Fruit fly (Drosophila melanogaster): ENCODE data around the gene CG15916.

Gene CG15916

dm6 chrX:15866032-15866431, 24.4 kb upstream of the CG15916 start:
- TF ChIP-seq tj (GFP tag; optimal IDR thresholded peaks at IDR 0.05) (no peak), CG33017 (tag; optimal IDR thresholded peaks at IDR 0.05) (no peak), CG7101 (tag; optimal IDR thresholded peaks at IDR 0.05) (no peak), CG14711 (tag; optimal IDR thresholded peaks at IDR 0.05) (no peak), CG5204 (GFP tag; optimal IDR thresholded peaks at IDR 0.05) (no peak), kay (GFP tag; ENCODE audit: borderline replicate concordance) (peak; percentile 60)

- TF ChIP-seq cnc (optimal IDR thresholded peaks at IDR 0.05): no peak
- peak; percentile 29 for TF ChIP-seq bab1 (GFP tag; optimal IDR thresholded peaks at IDR 0.05)
- TF ChIP-seq CG14711 (tag; optimal IDR thresholded peaks at IDR 0.05): peak; percentile 11
- TF ChIP-seq CG5204 (GFP tag; optimal IDR thresholded peaks at IDR 0.05): no peak
- no peak for TF ChIP-seq CG1620 (GFP tag; optimal IDR thresholded peaks at IDR 0.05)
- TF ChIP-seq CG7101 (tag; optimal IDR thresholded peaks at IDR 0.05): no peak
- no peak for TF ChIP-seq CG7045 (GFP tag; optimal IDR thresholded peaks at IDR 0.05)
- peak; percentile 78 for TF ChIP-seq kay (GFP tag; ENCODE audit: borderline replicate concordance)
- no peak for TF ChIP-seq CG11617 (GFP tag; optimal IDR thresholded peaks at IDR 0.05)
- peak; percentile 3 for TF ChIP-seq cic (GFP tag; optimal IDR thresholded peaks at IDR 0.05)
Observed at dm6 chrX:15866799-15867412, 23.5 kb upstream of the CG15916 start.

dm6 chrX:15867863-15868262, 22.5 kb upstream of the CG15916 start, which contains the start of gene Gapdh2:
Gene Gapdh2, plus strand, starts transcription at chrX:15868145.
- TF ChIP-seq bab1 (GFP tag; optimal IDR thresholded peaks at IDR 0.05) (peak; percentile 100), CG7045 (GFP tag; optimal IDR thresholded peaks at IDR 0.05) (peak; percentile 100), CG5204 (GFP tag; optimal IDR thresholded peaks at IDR 0.05) (peak; percentile 99), Crg-1 (GFP tag; optimal IDR thresholded peaks at IDR 0.05) (peak; percentile 100), Hr96 (GFP tag; optimal IDR thresholded peaks at IDR 0.05) (peak; percentile 100), kay (GFP tag; ENCODE audit: borderline replicate concordance) (peak; percentile 99), CG12768 (GFP tag; optimal IDR thresholded peaks at IDR 0.05) (peak; percentile 100), CG1620 (GFP tag; optimal IDR thresholded peaks at IDR 0.05) (peak; percentile 100), CG7101 (tag; optimal IDR thresholded peaks at IDR 0.05) (peak; percentile 100), cic (GFP tag; optimal IDR thresholded peaks at IDR 0.05) (peak; percentile 98), CG11617 (GFP tag; optimal IDR thresholded peaks at IDR 0.05) (peak; percentile 100), tj (GFP tag; optimal IDR thresholded peaks at IDR 0.05) (peak; percentile 99), Mnt (GFP tag; optimal IDR thresholded peaks at IDR 0.05) (peak; percentile 100), CG14711 (tag; optimal IDR thresholded peaks at IDR 0.05) (peak; percentile 100), pad (GFP tag; optimal IDR thresholded peaks at IDR 0.05) (peak; percentile 98), ovo (GFP tag; optimal IDR thresholded peaks at IDR 0.05) (peak; percentile 100), cnc (optimal IDR thresholded peaks at IDR 0.05) (no peak), CG33017 (tag; optimal IDR thresholded peaks at IDR 0.05) (peak; percentile 100), Clk (GFP tag; optimal IDR thresholded peaks at IDR 0.05) (peak; percentile 98), toe (GFP tag; optimal IDR thresholded peaks at IDR 0.05) (peak; percentile 98)

dm6 chrX:15868781-15869180, 21.6 kb upstream of the CG15916 start:
- TF ChIP-seq kay (GFP tag; ENCODE audit: borderline replicate concordance): no peak
- TF ChIP-seq Crg-1 (GFP tag; optimal IDR thresholded peaks at IDR 0.05): no peak
- TF ChIP-seq CG33017 (tag; optimal IDR thresholded peaks at IDR 0.05): no peak
- TF ChIP-seq CG5204 (GFP tag; optimal IDR thresholded peaks at IDR 0.05): no peak
- TF ChIP-seq CG12768 (GFP tag; optimal IDR thresholded peaks at IDR 0.05): no peak
- no peak for TF ChIP-seq CG7045 (GFP tag; optimal IDR thresholded peaks at IDR 0.05)
- TF ChIP-seq Hr96 (GFP tag; optimal IDR thresholded peaks at IDR 0.05): no peak
- no peak for TF ChIP-seq cic (GFP tag; optimal IDR thresholded peaks at IDR 0.05)
- no peak for TF ChIP-seq pad (GFP tag; optimal IDR thresholded peaks at IDR 0.05)
- no peak for TF ChIP-seq Mnt (GFP tag; optimal IDR thresholded peaks at IDR 0.05)
- TF ChIP-seq CG1620 (GFP tag; optimal IDR thresholded peaks at IDR 0.05): no peak
- TF ChIP-seq ovo (GFP tag; optimal IDR thresholded peaks at IDR 0.05): no peak

- peak; percentile 13 for TF ChIP-seq CG11617 (GFP tag; optimal IDR thresholded peaks at IDR 0.05)
- TF ChIP-seq CG1620 (GFP tag; optimal IDR thresholded peaks at IDR 0.05): peak; percentile 21
- TF ChIP-seq Crg-1 (GFP tag; optimal IDR thresholded peaks at IDR 0.05): no peak
- peak; percentile 36 for TF ChIP-seq CG7101 (tag; optimal IDR thresholded peaks at IDR 0.05)
- peak; percentile 40 for TF ChIP-seq Mnt (GFP tag; optimal IDR thresholded peaks at IDR 0.05)
- peak; percentile 6 for TF ChIP-seq pad (GFP tag; optimal IDR thresholded peaks at IDR 0.05)
Observed at dm6 chrX:15869843-15870242, 20.5 kb upstream of the CG15916 start, which contains the start of gene CG16952. Gene CG16952, plus strand, starts transcription at chrX:15870183.

dm6 chrX:15870777-15871757, 19.3 kb upstream of the CG15916 start:
- TF ChIP-seq pad (GFP tag; optimal IDR thresholded peaks at IDR 0.05) (peak; percentile 57), Hr96 (GFP tag; optimal IDR thresholded peaks at IDR 0.05) (no peak), CG7045 (GFP tag; optimal IDR thresholded peaks at IDR 0.05) (no peak), toe (GFP tag; optimal IDR thresholded peaks at IDR 0.05) (no peak), Crg-1 (GFP tag; optimal IDR thresholded peaks at IDR 0.05) (peak; percentile 90), bab1 (GFP tag; optimal IDR thresholded peaks at IDR 0.05) (no peak), tj (GFP tag; optimal IDR thresholded peaks at IDR 0.05) (peak; percentile 22), CG1620 (GFP tag; optimal IDR thresholded peaks at IDR 0.05) (peak; percentile 62), CG12768 (GFP tag; optimal IDR thresholded peaks at IDR 0.05) (peak; percentile 42), CG14711 (tag; optimal IDR thresholded peaks at IDR 0.05) (peak; percentile 65), Mnt (GFP tag; optimal IDR thresholded peaks at IDR 0.05) (peak; percentile 37), CG33017 (tag; optimal IDR thresholded peaks at IDR 0.05) (peak; percentile 17), ovo (GFP tag; optimal IDR thresholded peaks at IDR 0.05) (peak; percentile 88), cic (GFP tag; optimal IDR thresholded peaks at IDR 0.05) (peak; percentile 13), Clk (GFP tag; optimal IDR thresholded peaks at IDR 0.05) (no peak), cnc (optimal IDR thresholded peaks at IDR 0.05) (no peak), CG11617 (GFP tag; optimal IDR thresholded peaks at IDR 0.05) (peak; percentile 8), kay (GFP tag; ENCODE audit: borderline replicate concordance) (peak; percentile 65), CG5204 (GFP tag; optimal IDR thresholded peaks at IDR 0.05) (no peak), CG7101 (tag; optimal IDR thresholded peaks at IDR 0.05) (peak; percentile 80)

All from whole organism, adult.